Worm (Caenorhabditis elegans) whole organism, L4/young adult: ENCODE results near the gene myo-3.

Experiments
- dao-5 ChIP-seq: sonication (generic microtip); optimal IDR thresholded peaks from 2 replicates; lab custom pipeline; 2016; ENCODE audit warnings: missing genotype, missing genetic modification characterization, moderate library complexity, missing compliant biosample characterization
- him-1 ChIP-seq: sonication (generic microtip); optimal IDR thresholded peaks from 2 replicates; lab custom pipeline; 2016; ENCODE audit warnings: missing genotype, missing genetic modification reagents, missing genetic modification characterization, missing compliant biosample characterization

DNA sequence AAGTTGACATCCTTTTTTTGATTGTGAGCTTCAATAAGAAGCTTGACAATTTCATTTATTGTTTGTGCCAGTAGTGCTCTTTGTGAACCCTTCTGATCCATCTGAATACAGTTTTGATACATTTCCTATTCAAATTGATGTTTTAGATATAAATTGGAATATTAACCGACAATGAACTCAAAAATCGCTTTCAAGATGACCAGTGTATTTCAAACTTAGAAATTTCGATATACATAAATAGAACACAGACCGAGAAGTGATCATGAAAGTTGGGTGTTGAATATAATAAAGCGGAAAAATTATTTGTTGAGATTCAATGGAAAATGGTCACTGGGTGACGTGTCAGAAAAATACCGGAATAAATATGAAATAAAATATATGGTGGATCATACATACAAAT is 52.8 kb downstream of the myo-3 start, which contains the start of gene elpc-3:
- TF ChIP-seq him-1 (tag; lab: Kevin White, UChicago) (no peak), dao-5 (tag; lab: Kevin White, UChicago) (no peak)
